Fruit fly (Drosophila melanogaster) whole organism, embryonic: ENCODE measurements around the gene CG10581.

Source experiments
- Antp ChIP-seq: fragments of 200-800 bp; sonication (Bioruptor generic); optimal IDR thresholded peaks from 3 replicates; lab custom pipeline; 2016; ENCODE audit warnings: missing biosample characterization, missing genetic modification characterization
- Atf6 ChIP-seq: fragments of 200-800 bp; sonication (Bioruptor generic); IDR thresholded peaks from 2 replicates; pipeline ENCODE4 v1.3.6; 2022; ENCODE audit warnings: missing biosample characterization, missing genetic modification characterization
- CG10565 ChIP-seq: fragments of 200-800 bp; sonication (Bioruptor generic); optimal IDR thresholded peaks from 3 replicates; lab custom pipeline; 2016; ENCODE audit warnings: missing biosample characterization, mild to moderate bottlenecking, missing genetic modification characterization
- CG10979 ChIP-seq: fragments of 200-800 bp; sonication (Bioruptor generic); optimal IDR thresholded peaks from 2 replicates; lab custom pipeline; 2018; ENCODE audit warnings: missing biosample characterization, mild to moderate bottlenecking, missing genetic modification characterization, moderate library complexity
- CG11695 ChIP-seq: fragments of 200-800 bp; sonication (Bioruptor generic); IDR thresholded peaks from 3 replicates; pipeline ENCODE4 v1.3.6; 2022; ENCODE audit warnings: missing biosample characterization, missing genetic modification characterization
- CG12391 ChIP-seq: fragments of 200-800 bp; sonication (Bioruptor generic); optimal IDR thresholded peaks from 3 replicates; lab custom pipeline; 2018; ENCODE audit warnings: missing biosample characterization, mild to moderate bottlenecking, missing genetic modification characterization, moderate library complexity
- CG15696 ChIP-seq: fragments of 200-800 bp; sonication (Bioruptor generic); optimal IDR thresholded peaks from 2 replicates; lab custom pipeline; 2019; ENCODE audit warnings: missing biosample characterization, mild to moderate bottlenecking, missing genetic modification characterization, moderate library complexity
- CG16779 ChIP-seq: fragments of 200-800 bp; sonication (Bioruptor generic); IDR thresholded peaks from 2 replicates; pipeline ENCODE4 v1.3.6; 2022; ENCODE audit warnings: missing biosample characterization, missing genetic modification characterization
- CG17328 ChIP-seq: fragments of 200-800 bp; sonication (Bioruptor generic); IDR thresholded peaks from 2 replicates; pipeline ENCODE4 v1.3.6; 2022; ENCODE audit warnings: missing biosample characterization, missing genetic modification characterization
- CG17829 ChIP-seq: fragments of 200-800 bp; optimal IDR thresholded peaks from 2 replicates; lab custom pipeline; 2019; ENCODE audit warnings: missing biosample characterization, mild to moderate bottlenecking, missing genetic modification characterization, moderate library complexity
- CG17912 ChIP-seq: fragments of 200-800 bp; sonication (Bioruptor generic); optimal IDR thresholded peaks from 2 replicates; lab custom pipeline; 2018; ENCODE audit warnings: missing biosample characterization, mild to moderate bottlenecking, missing genetic modification characterization
- CG18476 ChIP-seq: fragments of 200-800 bp; sonication (Bioruptor generic); optimal IDR thresholded peaks from 2 replicates; lab custom pipeline; 2016; ENCODE audit warnings: missing biosample characterization, mild to moderate bottlenecking, missing genetic modification characterization
- CG2678 ChIP-seq: fragments of 200-800 bp; sonication (Bioruptor generic); optimal IDR thresholded peaks from 3 replicates; lab custom pipeline; 2019; ENCODE audit warnings: missing biosample characterization, mild to moderate bottlenecking, missing genetic modification characterization, moderate library complexity
- CG31388 ChIP-seq: fragments of 200-800 bp; sonication (Bioruptor generic); optimal IDR thresholded peaks from 2 replicates; lab custom pipeline; 2016; ENCODE audit warnings: missing biosample characterization, missing genetic modification characterization
- CG32772 ChIP-seq: fragments of 200-800 bp; sonication (Bioruptor generic); IDR thresholded peaks from 2 replicates; pipeline ENCODE4 v1.3.6; 2022; ENCODE audit warnings: missing biosample characterization, missing genetic modification characterization
- CG34422 ChIP-seq: fragments of 200-800 bp; sonication (Bioruptor generic); IDR thresholded peaks from 3 replicates; pipeline ENCODE4 v1.3.6; 2022; ENCODE audit warnings: missing biosample characterization, missing genetic modification characterization
- CG4282 ChIP-seq: fragments of 200-800 bp; sonication (Bioruptor generic); optimal IDR thresholded peaks from 2 replicates; lab custom pipeline; 2016; ENCODE audit warnings: missing biosample characterization, missing genetic modification characterization
- CG5180 ChIP-seq: fragments of 200-800 bp; sonication (Bioruptor generic); optimal IDR thresholded peaks from 3 replicates; lab custom pipeline; 2017; ENCODE audit warnings: missing biosample characterization, missing genetic modification characterization, mild to moderate bottlenecking, moderate library complexity, missing genetic modification reagents
- CG6689 ChIP-seq: fragments of 200-800 bp; sonication (Bioruptor generic); IDR thresholded peaks from 2 replicates; pipeline ENCODE4 v1.3.6; 2022; ENCODE audit warnings: missing biosample characterization, missing genetic modification characterization
- CG6791 ChIP-seq: fragments of 200-800 bp; sonication (Bioruptor generic); IDR thresholded peaks from 3 replicates; pipeline ENCODE4 v1.3.6; 2022; ENCODE audit warnings: missing biosample characterization, missing genetic modification characterization; ENCODE audit not compliant: partially characterized antibody
- CG7271 ChIP-seq: fragments of 200-800 bp; sonication (Bioruptor generic); optimal IDR thresholded peaks from 2 replicates; lab custom pipeline; 2018; ENCODE audit warnings: missing biosample characterization, mild to moderate bottlenecking, missing genetic modification characterization, moderate library complexity
- CG7556 ChIP-seq: fragments of 200-800 bp; sonication (Bioruptor generic); optimal IDR thresholded peaks from 2 replicates; lab custom pipeline; 2017; ENCODE audit warnings: missing biosample characterization, mild to moderate bottlenecking, missing genetic modification characterization
- CG8478 ChIP-seq: fragments of >200 bp; optimal IDR thresholded peaks from 2 replicates; lab custom pipeline; 2018
- CG8765 ChIP-seq: fragments of 200-800 bp; sonication (Bioruptor generic); IDR thresholded peaks from 2 replicates; pipeline ENCODE4 v1.3.6; 2022; ENCODE audit warnings: missing biosample characterization, missing genetic modification characterization
- CG8944 ChIP-seq: fragments of 200-800 bp; sonication (Bioruptor generic); optimal IDR thresholded peaks from 3 replicates; lab custom pipeline; 2016; ENCODE audit warnings: missing biosample characterization, missing genetic modification characterization
- CG9727 ChIP-seq: fragments of 200-800 bp; sonication (Bioruptor generic); optimal IDR thresholded peaks from 3 replicates; lab custom pipeline; 2017; ENCODE audit warnings: missing biosample characterization, mild to moderate bottlenecking, missing genetic modification characterization
- Neu2 ChIP-seq: fragments of 200-800 bp; sonication (Bioruptor generic); optimal IDR thresholded peaks from 3 replicates; lab custom pipeline; 2016; ENCODE audit warnings: missing biosample characterization, missing genetic modification characterization, borderline replicate concordance
- Nf-YB ChIP-seq: fragments of 200-800 bp; sonication (Bioruptor generic); optimal IDR thresholded peaks from 3 replicates; lab custom pipeline; 2019; ENCODE audit warnings: missing biosample characterization, mild to moderate bottlenecking, missing genetic modification characterization, moderate library complexity
- Vsx1 ChIP-seq: fragments of 200-800 bp; sonication (Bioruptor generic); optimal IDR thresholded peaks from 2 replicates; lab custom pipeline; 2017; ENCODE audit warnings: missing biosample characterization, mild to moderate bottlenecking, missing genetic modification characterization, missing genetic modification reagents
- Xrp1 ChIP-seq: fragments of 200-800 bp; sonication (Bioruptor generic); IDR thresholded peaks from 2 replicates; pipeline ENCODE4 v1.3.6; 2022; ENCODE audit warnings: missing biosample characterization, missing genetic modification characterization
- ato ChIP-seq: fragments of 200-800 bp; sonication (Bioruptor generic); IDR thresholded peaks from 2 replicates; pipeline ENCODE4 v1.3.6; 2022; ENCODE audit warnings: missing biosample characterization, missing genetic modification characterization; ENCODE audit not compliant: partially characterized antibody
- bcd ChIP-seq: fragments of 200-800 bp; sonication (Bioruptor generic); optimal IDR thresholded peaks from 2 replicates; lab custom pipeline; 2017; ENCODE audit warnings: missing biosample characterization, mild to moderate bottlenecking, missing genetic modification characterization
- br ChIP-seq: fragments of >200 bp; optimal IDR thresholded peaks from 2 replicates; lab custom pipeline; 2017
- bsh ChIP-seq, 2 experiments: fragments of 200-800 bp; sonication (Bioruptor generic); optimal IDR thresholded peaks; 2 replicates each; lab custom pipeline; 2017 to 2018; ENCODE audit warnings: mild to moderate bottlenecking in 2 of 2, missing biosample characterization in 2 of 2, missing genetic modification characterization in 2 of 2, moderate library complexity in 1 of 2
- btn ChIP-seq: fragments of 200-800 bp; sonication (Bioruptor generic); optimal IDR thresholded peaks from 2 replicates; lab custom pipeline; 2016; ENCODE audit warnings: missing biosample characterization, missing genetic modification characterization
- corto ChIP-seq: fragments of 200-800 bp; sonication (Bioruptor generic); optimal IDR thresholded peaks from 2 replicates; lab custom pipeline; 2016; ENCODE audit warnings: missing biosample characterization, mild to moderate bottlenecking, missing genetic modification characterization, moderate library complexity
- cwo ChIP-seq: fragments of 200-800 bp; sonication (Bioruptor generic); optimal IDR thresholded peaks from 3 replicates; lab custom pipeline; 2017; ENCODE audit warnings: missing biosample characterization, missing genetic modification characterization, mild to moderate bottlenecking, moderate library complexity, missing genetic modification reagents
- ems ChIP-seq: fragments of 200-800 bp; sonication (Bioruptor generic); optimal IDR thresholded peaks from 3 replicates; lab custom pipeline; 2016; ENCODE audit warnings: missing biosample characterization, missing genetic modification characterization
- esg ChIP-seq: fragments of 200-800 bp; sonication (Bioruptor generic); conservative IDR thresholded peaks from 2 replicates; pipeline ENCODE4 v1.3.6; 2022; ENCODE audit warnings: missing biosample characterization, missing genetic modification characterization
- exex ChIP-seq: fragments of 200-800 bp; sonication (Bioruptor generic); optimal IDR thresholded peaks from 4 replicates; lab custom pipeline; 2018; ENCODE audit warnings: missing biosample characterization, mild to moderate bottlenecking, missing genetic modification characterization, moderate library complexity
- grau ChIP-seq: fragments of 200-800 bp; optimal IDR thresholded peaks from 3 replicates; lab custom pipeline; 2019; ENCODE audit warnings: missing biosample characterization, mild to moderate bottlenecking, missing genetic modification characterization, moderate library complexity
- nerfin-2 ChIP-seq: fragments of 200-800 bp; sonication (Bioruptor generic); IDR thresholded peaks from 2 replicates; pipeline ENCODE4 v1.3.6; 2022; ENCODE audit warnings: missing biosample characterization, missing genetic modification characterization; ENCODE audit not compliant: partially characterized antibody
- pan ChIP-seq, 4 experiments: fragments of >200 bp in 3 of 4; fragments of 200-800 bp in 1 of 4; sonication (Bioruptor generic) in 1 of 4; optimal IDR thresholded peaks in 3 of 4; IDR thresholded peaks in 1 of 4; 2 replicates each; pipeline versions ENCODE4 v1.3.6 to Lab custom; 2017 to 2022; ENCODE audit warnings: missing biosample characterization in 2 of 4, missing genetic modification characterization in 2 of 4, mixed read lengths in 1 of 4
- pfk ChIP-seq: fragments of 200-800 bp; sonication (Bioruptor generic); optimal IDR thresholded peaks from 2 replicates; lab custom pipeline; 2018; ENCODE audit warnings: missing biosample characterization, mild to moderate bottlenecking, missing genetic modification characterization, moderate library complexity
- ro ChIP-seq: fragments of 200-800 bp; sonication (Bioruptor generic); IDR thresholded peaks from 2 replicates; pipeline ENCODE4 v1.3.6; 2022; ENCODE audit warnings: missing biosample characterization, missing genetic modification characterization
- tgo ChIP-seq: fragments of 200-800 bp; sonication (Bioruptor generic); IDR thresholded peaks from 3 replicates; pipeline ENCODE4 v1.3.6; 2022; ENCODE audit warnings: missing biosample characterization, missing genetic modification characterization
- tx ChIP-seq: fragments of 200-800 bp; sonication (Bioruptor generic); optimal IDR thresholded peaks from 2 replicates; lab custom pipeline; 2016; ENCODE audit warnings: missing biosample characterization, missing genetic modification characterization
- unc-4 ChIP-seq: fragments of 200-800 bp; sonication (Bioruptor generic); IDR thresholded peaks from 2 replicates; pipeline ENCODE4 v1.3.6; 2022; ENCODE audit warnings: missing biosample characterization, missing genetic modification characterization; ENCODE audit not compliant: partially characterized antibody
- wek ChIP-seq: fragments of 200-800 bp; sonication (Bioruptor generic); optimal IDR thresholded peaks from 3 replicates; lab custom pipeline; 2018; ENCODE audit warnings: missing biosample characterization, mild to moderate bottlenecking, missing genetic modification characterization, moderate library complexity

The CG10581 gene

DNA sequence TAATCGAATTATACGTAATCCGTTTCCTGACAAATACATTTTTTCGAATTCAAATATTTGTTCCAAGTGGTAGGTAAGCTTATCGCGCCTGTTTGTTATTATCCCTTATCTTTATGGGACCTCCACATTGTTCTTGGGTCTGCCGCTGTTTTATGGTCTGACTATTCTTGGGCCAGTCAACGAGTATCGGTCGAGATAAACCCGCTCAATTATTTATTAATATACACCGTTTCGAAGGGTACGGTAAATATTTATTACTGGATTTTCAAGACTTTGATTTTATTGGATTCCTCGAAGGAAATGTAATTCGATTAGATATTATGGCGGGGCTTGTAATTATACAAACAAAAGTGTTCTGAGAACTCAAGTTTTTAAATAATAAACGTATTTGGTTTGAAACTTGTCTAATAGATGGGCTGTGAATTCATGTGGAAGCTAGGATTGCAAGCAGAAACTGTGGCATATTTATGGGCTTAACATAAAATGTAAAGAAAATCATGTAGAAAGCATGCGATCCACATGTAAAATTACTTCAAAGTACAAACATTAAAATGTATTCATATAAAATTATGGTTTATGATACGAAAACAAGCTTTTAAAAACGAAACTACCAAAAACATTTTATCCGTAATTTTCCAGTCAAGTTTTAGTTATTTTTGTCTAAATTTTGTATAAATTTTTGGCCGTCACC is 31.4 kb upstream of the CG10581 start, which contains the start of gene CG43072 (continued):
- TF ChIP-seq CG10979 (tag; lab: Kevin White, UChicago) (peak; percentile 7), CG17912 (GFP tag; lab: Kevin White, UChicago) (peak; percentile 44), CG12391 (tag; lab: Kevin White, UChicago) (no peak), CG18476 (GFP tag; lab: Kevin White, UChicago) (no peak), CG10565 (GFP tag; lab: Kevin White, UChicago) (no peak), CG17328 (GFP tag; lab: Robert Waterston, UW) (no peak), wek (peak; percentile 37), Vsx1 (GFP tag; lab: Kevin White, UChicago) (no peak), Nf-YB (GFP tag; lab: Kevin White, UChicago) (peak; percentile 26), CG2678 (tag; lab: Kevin White, UChicago) (peak; percentile 59), pan (optimal IDR thresholded peaks at IDR 0.05; lab: Kevin White, UChicago) (no peak), pan (GFP tag; optimal IDR thresholded peaks at IDR 0.05 in 1 of 2, IDR thresholded peaks at IDR 0.05 in 1 of 2) (no peak), ato (GFP tag; lab: Robert Waterston, UW) (no peak), pfk (GFP tag; lab: Kevin White, UChicago) (peak; percentile 27), btn (GFP tag; lab: Kevin White, UChicago) (no peak), bcd (GFP tag; lab: Kevin White, UChicago) (no peak), CG32772 (no peak), CG31388 (GFP tag; lab: Kevin White, UChicago) (no peak), esg (GFP tag; lab: Robert Waterston, UW) (no peak), Atf6 (GFP tag; lab: Robert Waterston, UW) (peak; percentile 43; the same call in 1 of the 2 replicates), CG9727 (no peak), CG5180 (GFP tag; lab: Kevin White, UChicago) (no peak), CG8478 (no peak), tx (GFP tag; lab: Kevin White, UChicago) (no peak), br (lab: Kevin White, UChicago) (no peak), CG16779 (GFP tag; lab: Robert Waterston, UW) (no peak), CG17829 (tag; lab: Kevin White, UChicago) (peak; percentile 2), CG6791 (GFP tag; lab: Robert Waterston, UW) (no peak), CG34422 (no peak), nerfin-2 (GFP tag; lab: Robert Waterston, UW) (no peak), CG15696 (tag; lab: Kevin White, UChicago) (no peak), Neu2 (GFP tag; lab: Kevin White, UChicago) (no peak), CG7556 (no peak), tgo (GFP tag; lab: Robert Waterston, UW) (no peak), ro (GFP tag; lab: Robert Waterston, UW) (no peak), cwo (no peak), grau (tag; lab: Kevin White, UChicago) (peak; percentile 27), Xrp1 (GFP tag; lab: Robert Waterston, UW) (0 out of 2 replicates have a peak, but pooled peaks have one; percentile 29), CG8944 (GFP tag; lab: Kevin White, UChicago) (no peak), exex (tag; lab: Kevin White, UChicago) (peak; percentile 97), CG4282 (GFP tag; lab: Kevin White, UChicago) (no peak), CG6689 (GFP tag; lab: Robert Waterston, UW) (no peak), unc-4 (GFP tag; lab: Robert Waterston, UW) (no peak), CG7271 (tag; lab: Kevin White, UChicago) (no peak), CG8765 (GFP tag; lab: Robert Waterston, UW) (no peak), CG11695 (GFP tag; lab: Robert Waterston, UW) (no peak), Antp (GFP tag; lab: Kevin White, UChicago) (no peak), bsh (GFP tag; optimal IDR thresholded peaks at IDR 0.05; lab: Kevin White, UChicago) (peak; percentile 8 to 14), ems (no peak), corto (GFP tag; lab: Kevin White, UChicago) (no peak)
